Fruit fly (Drosophila melanogaster) whole organism, adult: ENCODE data around the gene CG7483.

Source experiments
- CG33017 ChIP-seq: fragments of 200-800 bp; sonication (Bioruptor generic); optimal IDR thresholded peaks from 2 replicates; lab custom pipeline; 2018; ENCODE audit warnings: missing biosample characterization, mild to moderate bottlenecking, missing genetic modification characterization, moderate library complexity
- CG7101 ChIP-seq: fragments of 200-800 bp; sonication (Bioruptor generic); optimal IDR thresholded peaks from 2 replicates; lab custom pipeline; 2018; ENCODE audit warnings: missing biosample characterization, mild to moderate bottlenecking, missing genetic modification characterization, moderate library complexity
- Crg-1 ChIP-seq: fragments of 200-800 bp; sonication (Bioruptor generic); optimal IDR thresholded peaks from 2 replicates; lab custom pipeline; 2016; ENCODE audit warnings: missing biosample characterization, missing genetic modification characterization

- no peak for TF ChIP-seq CG7101 (tag; lab: Kevin White, UChicago)
- no peak for TF ChIP-seq CG33017 (tag; lab: Kevin White, UChicago)
- no peak for TF ChIP-seq Crg-1 (GFP tag; lab: Kevin White, UChicago)
Measured at dm6 chr3R:8306927-8307261, 6.1 kb upstream of the CG7483 start.
